Worm (Caenorhabditis elegans): ENCODE measurements around the gene F56A11.4.

DNA sequence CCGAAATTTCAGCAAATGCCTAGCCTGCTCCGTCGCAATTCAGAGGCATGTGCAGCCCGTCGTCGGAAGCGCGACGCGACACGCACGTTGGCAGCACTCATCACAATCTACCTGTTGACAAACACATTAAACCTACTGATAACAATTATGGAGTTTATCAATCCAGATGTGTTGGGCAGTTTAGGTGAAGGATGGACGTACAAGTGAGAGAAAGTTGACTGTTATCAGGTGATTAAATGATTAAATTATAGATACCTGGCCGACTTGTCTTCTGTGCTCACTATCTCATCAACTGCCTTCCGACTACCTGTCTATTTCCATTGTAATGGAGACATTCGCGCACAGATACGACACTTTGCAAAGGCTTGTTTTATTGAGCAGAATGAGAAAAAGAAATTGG lies 3.8 kb downstream of the F56A11.4 start:
- TF ChIP-seq fos-1 (tag; optimal IDR thresholded peaks at IDR 0.05) (no peak), fkh-10 (GFP tag; optimal IDR thresholded peaks at IDR 0.05) (no peak)
